Fruit fly (Drosophila melanogaster): ENCODE results near the gene CG31752.

Gene CG31752

DNA sequence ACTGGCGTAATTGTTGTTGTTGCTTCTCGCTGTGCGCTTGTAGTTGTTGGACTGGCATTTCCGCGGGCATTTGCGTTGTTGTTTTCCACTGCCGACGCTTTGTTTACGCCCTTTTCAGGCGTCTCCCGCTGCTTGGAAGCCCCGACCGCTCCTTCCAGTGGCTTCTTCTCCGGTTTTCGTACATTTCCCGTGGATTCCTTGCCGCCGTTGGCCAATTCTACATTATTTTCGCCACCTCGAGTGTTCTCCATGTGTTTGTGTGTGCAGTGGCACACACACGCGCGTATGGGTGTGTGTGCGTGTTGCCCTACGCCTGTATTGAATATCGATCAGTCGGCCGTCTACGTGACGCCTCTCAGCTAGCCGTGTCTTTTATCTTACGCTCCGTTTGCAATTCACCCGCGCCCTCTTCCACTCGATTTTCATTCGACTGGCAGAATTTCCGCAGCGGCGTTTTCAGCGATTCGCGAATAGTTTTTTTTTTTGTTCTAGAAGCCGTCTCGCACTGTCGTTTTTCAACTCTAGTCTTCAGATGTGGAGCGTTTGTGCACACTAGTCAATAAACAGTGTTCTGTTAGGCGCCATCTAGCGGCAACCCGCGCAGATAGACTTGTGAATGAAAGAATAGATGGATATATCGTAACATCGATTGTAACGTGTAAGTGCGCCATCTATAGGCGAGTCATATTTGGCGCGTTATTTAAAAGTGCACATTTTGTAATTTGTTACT lies 1.8 kb downstream of the CG31752 start, which contains the start of gene CG10600:
Gene CG10600, minus strand, starts transcription at position 537 of the 730 bp plus-strand sequence.
- TF ChIP-seq Hr4 (GFP tag; optimal IDR thresholded peaks at IDR 0.05) (no peak), fd59A (GFP tag; optimal IDR thresholded peaks at IDR 0.05) (peak; percentile 37), CG6163 (GFP tag; IDR thresholded peaks at IDR 0.05) (peak; percentile 63; the same call in 2 of the 3 replicates), Eip78C (GFP tag) (peak; percentile 95), CG15336 (GFP tag; IDR thresholded peaks at IDR 0.05) (0 out of 2 replicates have a peak, but pooled peaks have one; percentile 17), Smox (GFP tag; optimal IDR thresholded peaks at IDR 0.05) (no peak), dsx (GFP tag; optimal IDR thresholded peaks at IDR 0.05; ENCODE audit: poor library complexity, severe bottlenecking) (peak; percentile 55), CG8319 (GFP tag; optimal IDR thresholded peaks at IDR 0.05) (peak; percentile 53), spab (GFP tag; optimal IDR thresholded peaks at IDR 0.05) (no peak), CG16779 (tag; optimal IDR thresholded peaks at IDR 0.05) (no peak), esn (GFP tag; optimal IDR thresholded peaks at IDR 0.05) (peak; percentile 86), eg (GFP tag; IDR thresholded peaks at IDR 0.05) (0 out of 3 replicates have a peak, but pooled peaks have one; percentile 36), vri (GFP tag; optimal IDR thresholded peaks at IDR 0.05) (no peak), Hr38 (GFP tag; optimal IDR thresholded peaks at IDR 0.05) (no peak), CG8632 (GFP tag; optimal IDR thresholded peaks at IDR 0.05) (peak; percentile 47), CG34406 (GFP tag; optimal IDR thresholded peaks at IDR 0.05) (peak; percentile 50), cyc (GFP tag; optimal IDR thresholded peaks at IDR 0.05) (peak; percentile 85), Eip93F (GFP tag; optimal IDR thresholded peaks at IDR 0.05) (no peak), Sox102F (GFP tag; optimal IDR thresholded peaks at IDR 0.05) (peak; percentile 82), pdm3 (GFP tag; optimal IDR thresholded peaks at IDR 0.05) (no peak), net (GFP tag; optimal IDR thresholded peaks at IDR 0.05) (peak; percentile 72), Ets96B (tag; optimal IDR thresholded peaks at IDR 0.05) (peak; percentile 24), lz (GFP tag; optimal IDR thresholded peaks at IDR 0.05) (peak; percentile 80), OdsH (GFP tag; optimal IDR thresholded peaks at IDR 0.05) (peak; percentile 59), CG11294 (GFP tag; IDR thresholded peaks at IDR 0.05) (0 out of 2 replicates have a peak, but pooled peaks have one; percentile 17), CG9139 (GFP tag; optimal IDR thresholded peaks at IDR 0.05) (no peak), Gug (GFP tag; IDR thresholded peaks at IDR 0.05) (no peak), salr (GFP tag; optimal IDR thresholded peaks at IDR 0.05) (peak; percentile 54 to 62), CG3919 (GFP tag; optimal IDR thresholded peaks at IDR 0.05) (peak; percentile 81), CG10669 (GFP tag; optimal IDR thresholded peaks at IDR 0.05) (peak; percentile 57), fkh (GFP tag; optimal IDR thresholded peaks at IDR 0.05) (peak; percentile 77), CG7368 (GFP tag; optimal IDR thresholded peaks at IDR 0.05) (peak; percentile 65), Hr39 (GFP tag; optimal IDR thresholded peaks at IDR 0.05) (peak; percentile 81), CG6808 (GFP tag; optimal IDR thresholded peaks at IDR 0.05) (peak; percentile 57), CG1621 (tag; optimal IDR thresholded peaks at IDR 0.05) (peak; percentile 51), Eip75B (GFP tag; optimal IDR thresholded peaks at IDR 0.05) (no peak), CG6854 (GFP tag; optimal IDR thresholded peaks at IDR 0.05) (no peak), ss (GFP tag; optimal IDR thresholded peaks at IDR 0.05) (peak; percentile 65 to 73), Sox14 (GFP tag; optimal IDR thresholded peaks at IDR 0.05) (peak; percentile 89), topi (GFP tag; optimal IDR thresholded peaks at IDR 0.05) (peak; percentile 76), CG6792 (GFP tag; optimal IDR thresholded peaks at IDR 0.05) (peak; percentile 75), Lpt (GFP tag; optimal IDR thresholded peaks at IDR 0.05) (no peak), dac (GFP tag; optimal IDR thresholded peaks at IDR 0.05) (peak; percentile 55), achi (GFP tag; optimal IDR thresholded peaks at IDR 0.05) (peak; percentile 66), Sox15 (GFP tag; optimal IDR thresholded peaks at IDR 0.05) (peak; percentile 55), CG4318 (GFP tag; optimal IDR thresholded peaks at IDR 0.05) (no peak), Met (GFP tag; optimal IDR thresholded peaks at IDR 0.05) (no peak), CG32006 (GFP tag; optimal IDR thresholded peaks at IDR 0.05) (no peak), svp (GFP tag) (peak; percentile 91), CG11762 (GFP tag; optimal IDR thresholded peaks at IDR 0.05; ENCODE audit: insufficient read depth) (no peak)

All from whole organism, prepupa.